Worm (Caenorhabditis elegans) whole organism, young adult: ENCODE results near the gene dmd-9.

Source experiments
- C06A6.2 ChIP-seq: fragments of 200-800 bp; sonication (Bioruptor generic); conservative IDR thresholded peaks from 2 replicates; pipeline ENCODE4 v1.3.6; 2022; ENCODE audit warnings: missing genetic modification characterization, missing compliant biosample characterization
- F23B12.7 ChIP-seq: sonication (generic microtip); optimal IDR thresholded peaks from 2 replicates; lab custom pipeline; 2017; ENCODE audit warnings: missing genetic modification characterization, mild to moderate bottlenecking, missing compliant biosample characterization, antibody characterized with exemption, moderate library complexity; ENCODE audit not compliant: insufficient read depth
- F37B4.10 ChIP-seq: fragments of 200-800 bp; sonication (Bioruptor generic); IDR thresholded peaks from 2 replicates; pipeline ENCODE4 v1.3.6; 2022; ENCODE audit warnings: missing genetic modification characterization, missing compliant biosample characterization
- die-1 ChIP-seq: sonication (generic microtip); optimal IDR thresholded peaks from 2 replicates; lab custom pipeline; 2016; ENCODE audit warnings: missing genotype, mild to moderate bottlenecking, missing genetic modification characterization, missing compliant biosample characterization
- dpl-1 ChIP-seq: fragments of 150-350 bp; optimal IDR thresholded peaks from 2 replicates; lab custom pipeline; 2014; ENCODE audit warnings: missing biosample characterization, missing genetic modification reagents, missing genetic modification characterization
- nhr-90 ChIP-seq: sonication (generic microtip); optimal IDR thresholded peaks from 2 replicates; lab custom pipeline; 2016; ENCODE audit warnings: missing genotype, mild to moderate bottlenecking, missing genetic modification characterization, missing compliant biosample characterization
- rec-8 ChIP-seq, 2 experiments: sonication (generic microtip); optimal IDR thresholded peaks; 2 replicates each; lab custom pipeline; 2016; ENCODE audit warnings: mild to moderate bottlenecking in 2 of 2, missing genetic modification characterization in 2 of 2, missing genetic modification reagents in 2 of 2, missing genotype in 2 of 2, missing biosample characterization in 1 of 2, missing compliant biosample characterization in 1 of 2, moderate library complexity in 1 of 2
- sea-2 ChIP-seq: fragments of 200-800 bp; sonication (Bioruptor generic); IDR thresholded peaks from 2 replicates; pipeline ENCODE4 v1.3.6; 2022; ENCODE audit warnings: missing genetic modification characterization, missing compliant biosample characterization
- snpc-4 ChIP-seq, 5 experiments: fragments of 150-350 bp in 1 of 5; sonication (generic microtip) in 4 of 5; optimal IDR thresholded peaks; 2 replicates each; lab custom pipeline; 2014 to 2018; ENCODE audit warnings: missing genetic modification characterization in 5 of 5, missing biosample characterization in 3 of 5, antibody characterized with exemption in 2 of 5, mild to moderate bottlenecking in 2 of 5, missing compliant biosample characterization in 2 of 5, missing genotype in 2 of 5, moderate library complexity in 2 of 5, missing genetic modification reagents in 1 of 5
- unc-130 ChIP-seq: sonication (generic microtip); optimal IDR thresholded peaks from 2 replicates; lab custom pipeline; 2016; ENCODE audit warnings: missing genetic modification reagents, missing genetic modification characterization, missing compliant biosample characterization
- zim-3 ChIP-seq: sonication (generic microtip); optimal IDR thresholded peaks from 2 replicates; lab custom pipeline; 2017; ENCODE audit warnings: mild to moderate bottlenecking, missing genetic modification characterization, moderate library complexity, missing compliant biosample characterization
- ztf-26 ChIP-seq: sonication (generic microtip); optimal IDR thresholded peaks from 2 replicates; lab custom pipeline; 2017; ENCODE audit warnings: missing genetic modification characterization, missing compliant biosample characterization

DNA sequence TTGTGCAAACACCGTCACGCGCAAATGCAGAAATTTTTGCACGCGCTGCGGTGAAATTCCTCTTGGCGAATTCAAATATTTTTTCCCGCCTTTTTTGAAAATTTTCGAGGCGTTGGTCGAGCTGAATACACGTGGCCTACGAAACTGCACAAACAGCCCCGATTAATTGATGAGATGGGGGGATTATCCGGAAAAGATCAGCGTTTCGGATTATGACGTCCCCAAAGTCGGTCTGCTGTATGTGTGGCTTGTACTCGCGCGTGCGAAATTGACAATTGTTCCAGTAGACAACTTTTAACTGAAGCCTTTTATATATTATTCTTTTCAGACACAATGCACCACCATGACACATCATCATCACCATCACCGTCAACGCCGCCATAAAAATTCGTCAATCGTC is 2.3 kb downstream of the dmd-9 start:
- no peak for TF ChIP-seq rec-8 (tag; optimal IDR thresholded peaks at IDR 0.05; lab: Kevin White, UChicago)
- no peak for TF ChIP-seq dpl-1
- TF ChIP-seq F37B4.10 (GFP tag; lab: Robert Waterston, UW) = no peak
- no peak for TF ChIP-seq zim-3 (tag; lab: Kevin White, UChicago)
- no peak for TF ChIP-seq C06A6.2
- no peak for TF ChIP-seq sea-2 (GFP tag; lab: Robert Waterston, UW)
- TF ChIP-seq ztf-26 (tag; lab: Kevin White, UChicago) = no peak
- TF ChIP-seq die-1 (tag; lab: Kevin White, UChicago) = no peak
- no peak for TF ChIP-seq nhr-90 (tag; lab: Kevin White, UChicago)
- TF ChIP-seq unc-130 (GFP tag; lab: Kevin White, UChicago) = no peak
- TF ChIP-seq F23B12.7 (tag; lab: Kevin White, UChicago) = no peak
- TF ChIP-seq snpc-4 (GFP tag; optimal IDR thresholded peaks at IDR 0.05; lab: Kevin White, UChicago) = no peak
- no peak for TF ChIP-seq snpc-4 (tag; optimal IDR thresholded peaks at IDR 0.05; lab: Kevin White, UChicago)
